Worm (Caenorhabditis elegans) whole organism, late embryonic: ENCODE measurements around the gene Y45F10C.1.

ENCODE experiments used
- C38D4.7 ChIP-seq: fragments of 200-800 bp; sonication (Bioruptor generic); optimal IDR thresholded peaks from 2 replicates; lab custom pipeline; 2018; ENCODE audit warnings: mild to moderate bottlenecking, missing genetic modification characterization, moderate library complexity, missing compliant biosample characterization
- F13H6.1 ChIP-seq: sonication (generic microtip); optimal IDR thresholded peaks from 2 replicates; lab custom pipeline; 2016; ENCODE audit warnings: missing genetic modification characterization, missing compliant biosample characterization
- ama-1 ChIP-seq: fragments of 150-350 bp; optimal IDR thresholded peaks from 2 replicates; lab custom pipeline; 2014
- ceh-19 ChIP-seq: fragments of 200-800 bp; sonication (Bioruptor generic); optimal IDR thresholded peaks from 2 replicates; lab custom pipeline; 2018; ENCODE audit warnings: mild to moderate bottlenecking, missing genetic modification characterization, missing compliant biosample characterization
- ceh-9 ChIP-seq: sonication (generic microtip); optimal IDR thresholded peaks from 2 replicates; lab custom pipeline; 2016; ENCODE audit warnings: mild to moderate bottlenecking, missing genetic modification characterization, inconsistent platforms, missing compliant biosample characterization
- fkh-10 ChIP-seq: fragments of 150-350 bp; optimal IDR thresholded peaks from 2 replicates; lab custom pipeline; 2014; ENCODE audit warnings: missing biosample characterization, missing genetic modification reagents, missing genetic modification characterization
- hlh-6 ChIP-seq: sonication (generic microtip); optimal IDR thresholded peaks from 2 replicates; lab custom pipeline; 2016; ENCODE audit warnings: missing genotype, missing genetic modification characterization, missing compliant biosample characterization
- madf-2 ChIP-seq: sonication (generic microtip); optimal IDR thresholded peaks from 2 replicates; lab custom pipeline; 2017; ENCODE audit warnings: missing genetic modification characterization, missing compliant biosample characterization
- nhr-232 ChIP-seq: sonication (generic microtip); optimal IDR thresholded peaks from 2 replicates; lab custom pipeline; 2016; ENCODE audit warnings: missing genetic modification characterization, missing compliant biosample characterization
- pat-9 ChIP-seq: fragments of 200-800 bp; sonication (Bioruptor generic); optimal IDR thresholded peaks from 2 replicates; lab custom pipeline; 2018; ENCODE audit warnings: mild to moderate bottlenecking, missing genetic modification characterization, moderate library complexity, missing compliant biosample characterization
- pqm-1 ChIP-seq: sonication (generic microtip); optimal IDR thresholded peaks from 2 replicates; lab custom pipeline; 2016; ENCODE audit warnings: missing genetic modification characterization, missing compliant biosample characterization
- ref-2 ChIP-seq: sonication (generic microtip); optimal IDR thresholded peaks from 2 replicates; lab custom pipeline; 2016; ENCODE audit warnings: missing genetic modification characterization, missing compliant biosample characterization
- ttx-3 ChIP-seq: sonication (generic microtip); optimal IDR thresholded peaks from 2 replicates; lab custom pipeline; 2016; ENCODE audit warnings: missing genetic modification reagents, missing genetic modification characterization, missing compliant biosample characterization

ce11 chrIV:13647558-13647957 lies 11.8 kb downstream of the Y45F10C.1 start, which contains the start of gene ule-4:
- TF ChIP-seq ceh-9 (tag; lab: Kevin White, UChicago) (no peak), ama-1 (lab: Kevin White, UChicago) (no peak), pat-9 (tag; lab: Kevin White, UChicago) (no peak), madf-2 (tag; lab: Kevin White, UChicago) (no peak), F13H6.1 (tag; lab: Kevin White, UChicago) (no peak), hlh-6 (no peak), ref-2 (tag; lab: Kevin White, UChicago) (no peak), nhr-232 (tag; lab: Kevin White, UChicago) (no peak), pqm-1 (tag; lab: Kevin White, UChicago) (no peak), ceh-19 (GFP tag; lab: Kevin White, UChicago) (no peak), ttx-3 (no peak), C38D4.7 (no peak), fkh-10 (GFP tag; lab: Kevin White, UChicago) (no peak)
